Worm (Caenorhabditis elegans): ENCODE measurements around the gene pmk-3.

- TF ChIP-seq lin-14 (GFP tag; optimal IDR thresholded peaks at IDR 0.05) (no peak), lir-3 (tag; optimal IDR thresholded peaks at IDR 0.05; ENCODE audit: poor library complexity) (no peak), ama-1 (optimal IDR thresholded peaks at IDR 0.05) (no peak), ztf-11 (tag; optimal IDR thresholded peaks at IDR 0.05) (no peak)
Measured at ce11 chrIV:8148494-8148893, 9.5 kb downstream of the pmk-3 start, which contains the start of gene pmk-1.

All from whole organism, L1 larva.